Fruit fly (Drosophila melanogaster): ENCODE results near the gene Fbxl4.

DNA sequence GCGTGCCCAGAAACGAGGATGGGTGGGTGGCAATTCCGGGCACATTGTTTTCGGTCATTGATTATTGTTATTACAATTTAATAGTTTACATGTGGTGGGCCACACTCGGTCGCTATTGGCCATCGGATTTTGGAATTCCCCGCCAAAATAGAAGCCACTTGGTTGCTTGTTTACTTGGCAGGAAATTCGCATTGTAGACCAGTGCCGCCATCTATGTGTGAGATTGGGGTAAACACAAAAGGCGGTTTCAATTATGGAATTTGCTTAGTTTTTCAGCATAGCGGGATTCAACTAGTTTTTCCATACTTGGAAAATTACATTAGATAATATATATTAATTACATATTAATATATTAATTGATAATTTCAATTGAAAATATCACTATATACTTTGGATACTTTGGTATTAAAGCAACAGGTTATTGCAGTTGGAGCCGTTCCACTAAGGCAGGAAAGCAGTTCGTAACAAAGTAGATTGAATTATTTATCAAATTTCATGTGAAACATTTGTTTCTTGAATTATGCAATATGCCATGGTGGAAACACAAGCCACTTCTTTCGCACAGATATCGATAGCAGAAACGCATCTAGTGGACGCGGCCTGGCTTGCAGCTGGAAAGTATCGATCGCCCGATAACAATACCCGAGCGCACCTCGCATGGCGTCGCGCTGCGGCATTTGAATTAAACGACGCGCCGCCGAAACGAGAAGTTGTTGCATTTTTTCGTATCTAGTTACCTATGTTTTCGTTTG, 9.5 kb upstream of the Fbxl4 start, which contains the start of gene mud:
- TF ChIP-seq EcR (GFP tag; optimal IDR thresholded peaks at IDR 0.05) (no peak), CG17806 (tag; optimal IDR thresholded peaks at IDR 0.05) (peak; percentile 8), CG32121 (GFP tag; IDR thresholded peaks at IDR 0.05) (no peak), CG4496 (GFP tag; IDR thresholded peaks at IDR 0.05) (no peak; the same call in 2 of the 3 replicates), D1 (tag; optimal IDR thresholded peaks at IDR 0.05) (peak; percentile 21), Pif1A (GFP tag; optimal IDR thresholded peaks at IDR 0.05) (no peak), rn (GFP tag; IDR thresholded peaks at IDR 0.05) (no peak), Pif1B (GFP tag; optimal IDR thresholded peaks at IDR 0.05) (no peak), fd96Ca (GFP tag; IDR thresholded peaks at IDR 0.05) (peak; percentile 31; the same call in 1 of the 3 replicates), CG15710 (tag; optimal IDR thresholded peaks at IDR 0.05) (no peak), CG34367 (tag; optimal IDR thresholded peaks at IDR 0.05) (no peak), CG8301 (tag; optimal IDR thresholded peaks at IDR 0.05) (no peak)

All from whole organism, pupa.